Worm (Caenorhabditis elegans) whole organism, L1 larva: ENCODE results near the gene spon-1.

ENCODE experiments used
- C04F5.9 ChIP-seq: sonication (generic microtip); optimal IDR thresholded peaks from 2 replicates; lab custom pipeline; 2016; ENCODE audit warnings: missing genetic modification characterization, missing compliant biosample characterization
- C16A3.4 ChIP-seq: fragments of 150-350 bp; optimal IDR thresholded peaks from 2 replicates; lab custom pipeline; 2014; ENCODE audit warnings: missing biosample characterization, missing genetic modification characterization
- F16B12.6 ChIP-seq: fragments of 150-350 bp; optimal IDR thresholded peaks from 2 replicates; lab custom pipeline; 2014; ENCODE audit warnings: missing biosample characterization, missing genetic modification characterization
- ceh-63 ChIP-seq: fragments of 200-800 bp; sonication (Bioruptor generic); optimal IDR thresholded peaks from 2 replicates; lab custom pipeline; 2018; ENCODE audit warnings: mild to moderate bottlenecking, missing genetic modification characterization, missing compliant biosample characterization
- ceh-8 ChIP-seq: fragments of 200-800 bp; sonication (Bioruptor generic); optimal IDR thresholded peaks from 2 replicates; lab custom pipeline; 2018; ENCODE audit warnings: mild to moderate bottlenecking, missing genetic modification characterization, moderate library complexity, missing compliant biosample characterization
- dpl-1 ChIP-seq, 3 experiments: fragments of 150-350 bp in 2 of 3; sonication (generic microtip) in 1 of 3; optimal IDR thresholded peaks; 2 replicates each; lab custom pipeline; 2014 to 2017; ENCODE audit warnings: missing biosample characterization in 3 of 3, missing genetic modification characterization in 3 of 3, missing genetic modification reagents in 3 of 3
- dsc-1 ChIP-seq: sonication (generic microtip); optimal IDR thresholded peaks from 2 replicates; lab custom pipeline; 2016; ENCODE audit warnings: mild to moderate bottlenecking, missing genetic modification characterization, missing compliant biosample characterization
- efl-1 ChIP-seq, 4 experiments: fragments of 150-350 bp; optimal IDR thresholded peaks in 3 of 4; peaks in 1 of 4; 1 replicate in 1 of 4; 2 replicates in 3 of 4; lab custom pipeline; 2014; ENCODE audit warnings: missing biosample characterization in 2 of 4, missing genetic modification characterization in 2 of 4, missing genetic modification reagents in 2 of 4
- efl-3 ChIP-seq: fragments of 200-800 bp; sonication (Bioruptor generic); optimal IDR thresholded peaks from 2 replicates; lab custom pipeline; 2018; ENCODE audit warnings: mild to moderate bottlenecking, missing genetic modification characterization, missing compliant biosample characterization
- egl-13 ChIP-seq: sonication (generic microtip); optimal IDR thresholded peaks from 2 replicates; lab custom pipeline; 2016; ENCODE audit warnings: missing genotype, missing genetic modification reagents, missing genetic modification characterization, missing compliant biosample characterization
- elt-2 ChIP-seq: sonication (generic microtip); optimal IDR thresholded peaks from 2 replicates; lab custom pipeline; 2016; ENCODE audit warnings: missing genetic modification characterization, mild to moderate bottlenecking, inconsistent platforms, missing compliant biosample characterization, missing genetic modification reagents
- elt-3 ChIP-seq, 6 experiments: fragments of 150-350 bp in 1 of 6; sonication (generic microtip); optimal IDR thresholded peaks; 2 replicates each; lab custom pipeline; 2017 to 2018; ENCODE audit warnings: missing biosample characterization in 6 of 6, missing genetic modification characterization in 6 of 6, inconsistent platforms in 1 of 6
- ets-5 ChIP-seq: fragments of 200-800 bp; sonication (Bioruptor generic); IDR thresholded peaks from 2 replicates; pipeline ENCODE4 v1.3.6; 2022; ENCODE audit warnings: missing genetic modification characterization, missing compliant biosample characterization
- fkh-10 ChIP-seq: sonication (generic microtip); optimal IDR thresholded peaks from 2 replicates; lab custom pipeline; 2017; ENCODE audit warnings: missing biosample characterization, missing genetic modification reagents, missing genetic modification characterization
- fkh-4 ChIP-seq: sonication (generic microtip); optimal IDR thresholded peaks from 2 replicates; lab custom pipeline; 2016; ENCODE audit warnings: missing compliant biosample characterization, missing genetic modification characterization, borderline replicate concordance
- fkh-8 ChIP-seq: sonication (generic microtip); optimal IDR thresholded peaks from 2 replicates; lab custom pipeline; 2016; ENCODE audit warnings: mild to moderate bottlenecking, missing genetic modification characterization, missing compliant biosample characterization
- grh-1 ChIP-seq: fragments of 200-800 bp; sonication (Bioruptor generic); IDR thresholded peaks from 2 replicates; pipeline ENCODE4 v1.3.6; 2022; ENCODE audit warnings: missing genetic modification reagents, missing genetic modification characterization, missing compliant biosample characterization
- hlh-17 ChIP-seq: fragments of 200-800 bp; sonication (Bioruptor generic); optimal IDR thresholded peaks from 2 replicates; lab custom pipeline; 2018; ENCODE audit warnings: missing genetic modification characterization, mild to moderate bottlenecking, missing compliant biosample characterization, moderate library complexity, borderline replicate concordance
- hpl-2 ChIP-seq: fragments of 150-350 bp; optimal IDR thresholded peaks from 2 replicates; lab custom pipeline; 2014; ENCODE audit warnings: missing biosample characterization, missing genetic modification reagents, missing genetic modification characterization
- irx-1 ChIP-seq: sonication (generic microtip); optimal IDR thresholded peaks from 2 replicates; lab custom pipeline; 2016; ENCODE audit warnings: missing genetic modification characterization, missing compliant biosample characterization
- isw-1 ChIP-seq: fragments of 200-800 bp; sonication (Bioruptor generic); IDR thresholded peaks from 2 replicates; pipeline ENCODE4 v1.3.6; 2022; ENCODE audit warnings: missing genetic modification characterization, missing compliant biosample characterization
- jun-1 ChIP-seq: fragments of 150-350 bp; optimal IDR thresholded peaks from 2 replicates; lab custom pipeline; 2014; ENCODE audit warnings: missing biosample characterization, missing genetic modification reagents, missing genetic modification characterization
- lin-13 ChIP-seq: fragments of 150-350 bp; optimal IDR thresholded peaks from 2 replicates; lab custom pipeline; 2014; ENCODE audit warnings: missing biosample characterization, missing genetic modification reagents, missing genetic modification characterization
- lin-14 ChIP-seq: fragments of 200-800 bp; sonication (Bioruptor generic); optimal IDR thresholded peaks from 2 replicates; lab custom pipeline; 2018; ENCODE audit warnings: mild to moderate bottlenecking, missing genetic modification characterization, moderate library complexity, missing compliant biosample characterization
- lin-15B ChIP-seq: fragments of 150-350 bp; sonication (generic microtip); optimal IDR thresholded peaks from 3 replicates; lab custom pipeline; 2014; ENCODE audit warnings: missing biosample characterization, missing genetic modification characterization
- lin-35 ChIP-seq, 2 experiments: fragments of 150-350 bp; optimal IDR thresholded peaks; 2 replicates each; lab custom pipeline; 2014; ENCODE audit warnings: missing biosample characterization in 2 of 2, missing genetic modification characterization in 2 of 2, missing genetic modification reagents in 2 of 2
- lir-3 ChIP-seq: sonication (generic microtip); optimal IDR thresholded peaks from 2 replicates; lab custom pipeline; 2016; ENCODE audit warnings: mild to moderate bottlenecking, missing genetic modification characterization, moderate library complexity, missing compliant biosample characterization; ENCODE audit not compliant: poor library complexity
- mab-9 ChIP-seq: fragments of 200-800 bp; sonication (Bioruptor generic); IDR thresholded peaks from 2 replicates; pipeline ENCODE4 v1.3.6; 2022; ENCODE audit warnings: missing genetic modification reagents, missing genetic modification characterization, missing compliant biosample characterization
- mef-2 ChIP-seq: fragments of 150-350 bp; optimal IDR thresholded peaks from 2 replicates; lab custom pipeline; 2014; ENCODE audit warnings: missing biosample characterization, missing genetic modification characterization
- nhr-20 ChIP-seq: sonication (generic microtip); optimal IDR thresholded peaks from 2 replicates; lab custom pipeline; 2016; ENCODE audit warnings: mild to moderate bottlenecking, missing genetic modification characterization, missing compliant biosample characterization
- nhr-237 ChIP-seq: fragments of 150-350 bp; optimal IDR thresholded peaks from 2 replicates; lab custom pipeline; 2014; ENCODE audit warnings: missing biosample characterization, missing genetic modification characterization
- nhr-28 ChIP-seq: fragments of 150-350 bp; optimal IDR thresholded peaks from 2 replicates; lab custom pipeline; 2014; ENCODE audit warnings: missing biosample characterization, missing genetic modification characterization
- nhr-47 ChIP-seq: sonication (generic microtip); optimal IDR thresholded peaks from 2 replicates; lab custom pipeline; 2016; ENCODE audit warnings: mild to moderate bottlenecking, missing genetic modification characterization, moderate library complexity, missing compliant biosample characterization
- nhr-71 ChIP-seq: sonication (generic microtip); optimal IDR thresholded peaks from 2 replicates; lab custom pipeline; 2016; ENCODE audit warnings: mild to moderate bottlenecking, missing genetic modification characterization, moderate library complexity, missing compliant biosample characterization
- nhr-77 ChIP-seq: fragments of 150-350 bp; optimal IDR thresholded peaks from 2 replicates; lab custom pipeline; 2014; ENCODE audit warnings: missing biosample characterization, missing genetic modification characterization
- nhr-84 ChIP-seq: sonication (generic microtip); optimal IDR thresholded peaks from 2 replicates; lab custom pipeline; 2017; ENCODE audit warnings: missing biosample characterization, missing genetic modification characterization
- pag-3 ChIP-seq: sonication (generic microtip); optimal IDR thresholded peaks from 2 replicates; lab custom pipeline; 2017; ENCODE audit warnings: missing genetic modification characterization, mild to moderate bottlenecking, missing compliant biosample characterization, antibody characterized with exemption, borderline replicate concordance; ENCODE audit not compliant: insufficient read depth
- pax-3 ChIP-seq: fragments of 200-800 bp; sonication (Bioruptor generic); optimal IDR thresholded peaks from 2 replicates; lab custom pipeline; 2018; ENCODE audit warnings: mild to moderate bottlenecking, missing genetic modification characterization, moderate library complexity, missing compliant biosample characterization
- pqm-1 ChIP-seq: sonication (generic microtip); optimal IDR thresholded peaks from 3 replicates; lab custom pipeline; 2017; ENCODE audit warnings: missing biosample characterization, missing genetic modification characterization
- rnt-1 ChIP-seq: sonication (generic microtip); optimal IDR thresholded peaks from 2 replicates; lab custom pipeline; 2016; ENCODE audit warnings: mild to moderate bottlenecking, missing genetic modification characterization, moderate library complexity, missing compliant biosample characterization
- skn-1 ChIP-seq: fragments of 150-350 bp; optimal IDR thresholded peaks from 2 replicates; lab custom pipeline; 2014; ENCODE audit warnings: missing biosample characterization, missing genetic modification characterization
- snpc-4 ChIP-seq: fragments of 150-350 bp; optimal IDR thresholded peaks from 2 replicates; lab custom pipeline; 2014; ENCODE audit warnings: missing biosample characterization, missing genetic modification characterization
- snu-23 ChIP-seq: sonication (generic microtip); optimal IDR thresholded peaks from 2 replicates; lab custom pipeline; 2016; ENCODE audit warnings: missing genetic modification characterization, missing compliant biosample characterization
- sox-4 ChIP-seq: sonication (generic microtip); optimal IDR thresholded peaks from 2 replicates; lab custom pipeline; 2016; ENCODE audit warnings: missing genetic modification characterization, missing compliant biosample characterization
- swsn-7 ChIP-seq: sonication (generic microtip); optimal IDR thresholded peaks from 2 replicates; lab custom pipeline; 2016; ENCODE audit warnings: missing genetic modification characterization, missing compliant biosample characterization
- tbx-2 ChIP-seq: sonication (generic microtip); optimal IDR thresholded peaks from 2 replicates; lab custom pipeline; 2016; ENCODE audit warnings: missing genetic modification characterization, missing compliant biosample characterization
- unc-130 ChIP-seq: fragments of 150-350 bp; optimal IDR thresholded peaks from 2 replicates; lab custom pipeline; 2017; ENCODE audit warnings: missing biosample characterization, missing genetic modification characterization, inconsistent platforms
- unc-62 ChIP-seq: fragments of 150-350 bp; optimal IDR thresholded peaks from 2 replicates; lab custom pipeline; 2014; ENCODE audit warnings: missing biosample characterization, missing genetic modification reagents, missing genetic modification characterization
- unc-86 ChIP-seq: sonication (generic microtip); optimal IDR thresholded peaks from 2 replicates; lab custom pipeline; 2016; ENCODE audit warnings: missing genetic modification characterization, missing compliant biosample characterization
- zag-1 ChIP-seq: fragments of 150-350 bp; optimal IDR thresholded peaks from 2 replicates; lab custom pipeline; 2014; ENCODE audit warnings: missing biosample characterization, missing genetic modification characterization
- ztf-11 ChIP-seq, 2 experiments: sonication (generic microtip); optimal IDR thresholded peaks; 2 replicates each; lab custom pipeline; 2016 to 2017; ENCODE audit warnings: missing genetic modification characterization in 2 of 2, missing biosample characterization in 1 of 2, missing compliant biosample characterization in 1 of 2

spon-1 gene

DNA sequence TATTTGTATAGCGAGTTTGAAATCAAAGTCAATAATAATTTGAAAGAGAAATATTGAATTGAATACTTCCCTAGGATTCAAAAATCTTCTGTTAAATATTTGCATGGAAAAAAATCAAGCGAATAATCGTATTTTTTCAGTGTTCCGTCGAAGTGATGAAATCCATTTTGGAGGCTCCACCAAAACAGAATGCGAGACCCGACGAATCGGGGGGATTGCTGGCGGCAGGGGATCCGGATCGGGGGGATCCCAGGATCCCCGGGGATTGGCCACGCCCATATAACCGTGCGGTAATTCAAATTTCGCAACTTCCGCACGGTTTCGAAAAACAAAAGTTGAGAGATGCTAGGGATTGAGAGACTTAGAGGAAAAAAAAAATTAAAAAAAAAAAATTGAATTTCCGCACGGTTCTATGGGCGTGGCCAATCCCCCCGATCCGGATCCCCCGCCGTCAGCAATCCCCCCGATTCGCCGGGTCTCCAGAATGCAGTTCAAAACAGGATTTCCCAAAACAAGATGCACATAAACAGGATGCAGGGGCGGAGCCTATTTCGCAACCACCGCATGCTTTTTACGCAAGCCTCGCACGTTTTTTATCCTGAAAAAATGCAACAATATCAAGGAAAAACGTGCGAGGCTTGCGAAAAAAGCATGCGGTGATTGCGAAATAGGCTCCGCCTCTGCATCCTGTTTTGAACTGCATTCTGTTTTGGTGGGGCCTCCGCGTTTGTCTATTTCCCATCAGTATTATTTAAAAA, 6.5 kb downstream of the spon-1 start, which contains the start of gene F10E7.11:
Gene F10E7.11, minus strand, starts transcription at position 232 of the 758 bp plus-strand sequence.
- TF ChIP-seq hlh-17 (no peak), ceh-63 (GFP tag; lab: Kevin White, UChicago) (no peak), efl-1 (optimal IDR thresholded peaks at IDR 0.05; lab: Kevin White, UChicago) (peak in 1 of 2 experiments; percentile 6), efl-1 (GFP tag; optimal IDR thresholded peaks at IDR 0.05 in 1 of 2; lab: Kevin White, UChicago) (peak in 1 of 2 experiments; percentile 82), unc-86 (peak; percentile 37), ceh-8 (GFP tag; lab: Kevin White, UChicago) (no peak), C04F5.9 (tag; lab: Kevin White, UChicago) (no peak), lir-3 (tag; lab: Kevin White, UChicago) (no peak), nhr-28 (tag; lab: Kevin White, UChicago) (no peak), ztf-11 (tag; optimal IDR thresholded peaks at IDR 0.05; lab: Kevin White, UChicago) (no peak), mef-2 (tag; lab: Kevin White, UChicago) (no peak), jun-1 (tag; lab: Kevin White, UChicago) (no peak), fkh-10 (GFP tag; lab: Kevin White, UChicago) (no peak), snu-23 (GFP tag; lab: Kevin White, UChicago) (no peak), fkh-4 (tag; lab: Kevin White, UChicago) (no peak), elt-2 (tag; lab: Kevin White, UChicago) (no peak), nhr-71 (peak; percentile 19), unc-62 (no peak), pax-3 (tag; lab: Kevin White, UChicago) (no peak), dpl-1 (GFP tag; optimal IDR thresholded peaks at IDR 0.05; lab: Kevin White, UChicago) (peak in 1 of 3 experiments; percentile 15), lin-14 (GFP tag; lab: Kevin White, UChicago) (no peak), mab-9 (GFP tag; lab: Robert Waterston, UW) (no peak), zag-1 (tag; lab: Kevin White, UChicago) (no peak), unc-130 (tag; lab: Kevin White, UChicago) (no peak), pqm-1 (tag; lab: Kevin White, UChicago) (no peak), skn-1 (tag; lab: Kevin White, UChicago) (no peak), pag-3 (tag; lab: Kevin White, UChicago) (no peak), ets-5 (GFP tag; lab: Robert Waterston, UW) (no peak), isw-1 (no peak), grh-1 (GFP tag; lab: Robert Waterston, UW) (no peak), egl-13 (tag; lab: Kevin White, UChicago) (peak; percentile 38), fkh-8 (tag; lab: Kevin White, UChicago) (no peak), tbx-2 (tag; lab: Kevin White, UChicago) (no peak), lin-15B (peak; percentile 11), nhr-84 (tag; lab: Kevin White, UChicago) (no peak), dsc-1 (tag; lab: Kevin White, UChicago) (peak; percentile 38), C16A3.4 (tag; lab: Kevin White, UChicago) (no peak), sox-4 (tag; lab: Kevin White, UChicago) (no peak), hpl-2 (no peak), lin-35 (GFP tag; optimal IDR thresholded peaks at IDR 0.05; lab: Kevin White, UChicago) (no peak), rnt-1 (tag; lab: Kevin White, UChicago) (no peak), efl-3 (GFP tag; lab: Kevin White, UChicago) (no peak), lin-13 (GFP tag; lab: Kevin White, UChicago) (no peak), swsn-7 (tag; lab: Kevin White, UChicago) (peak; percentile 16), F16B12.6 (tag; lab: Kevin White, UChicago) (no peak), nhr-77 (tag; lab: Kevin White, UChicago) (no peak), nhr-237 (no peak), nhr-47 (tag; lab: Kevin White, UChicago) (peak; percentile 55), irx-1 (no peak), nhr-20 (tag; lab: Kevin White, UChicago) (no peak), elt-3 (tag; optimal IDR thresholded peaks at IDR 0.05; lab: Kevin White, UChicago) (no peak), snpc-4 (tag; lab: Kevin White, UChicago) (no peak)
